Fruit fly (Drosophila melanogaster) whole organism, pupa: ENCODE results near the gene CG9747.

Source experiments
- CG10348 ChIP-seq: fragments of 200-800 bp; sonication (Bioruptor generic); IDR thresholded peaks from 2 replicates; pipeline ENCODE4 v1.3.6; 2022; ENCODE audit warnings: missing biosample characterization, missing genetic modification characterization
- CG12605 ChIP-seq: fragments of 200-800 bp; sonication (Bioruptor generic); IDR thresholded peaks from 2 replicates; pipeline ENCODE4 v1.3.6; 2022; ENCODE audit warnings: missing biosample characterization, missing genetic modification characterization
- CG13204 ChIP-seq: fragments of 200-800 bp; sonication (Bioruptor generic); optimal IDR thresholded peaks from 2 replicates; lab custom pipeline; 2018; ENCODE audit warnings: missing biosample characterization, mild to moderate bottlenecking, missing genetic modification characterization, moderate library complexity
- CG14655 ChIP-seq: fragments of 200-800 bp; sonication (Bioruptor generic); optimal IDR thresholded peaks from 3 replicates; lab custom pipeline; 2017; ENCODE audit warnings: mild to moderate bottlenecking, missing biosample characterization, missing genetic modification reagents, missing genetic modification characterization
- CG15710 ChIP-seq: fragments of 200-800 bp; sonication (Bioruptor generic); optimal IDR thresholded peaks from 2 replicates; lab custom pipeline; 2018; ENCODE audit warnings: missing biosample characterization, mild to moderate bottlenecking, missing genetic modification characterization, moderate library complexity
- CG17806 ChIP-seq: fragments of 200-800 bp; sonication (Bioruptor generic); optimal IDR thresholded peaks from 2 replicates; lab custom pipeline; 2018; ENCODE audit warnings: missing biosample characterization, mild to moderate bottlenecking, missing genetic modification characterization, moderate library complexity
- CG32121 ChIP-seq: fragments of 200-800 bp; sonication (Bioruptor generic); IDR thresholded peaks from 2 replicates; pipeline ENCODE4 v1.3.6; 2022; ENCODE audit warnings: missing biosample characterization, missing genetic modification characterization
- CG34367 ChIP-seq: fragments of 200-800 bp; sonication (Bioruptor generic); optimal IDR thresholded peaks from 2 replicates; lab custom pipeline; 2018; ENCODE audit warnings: missing biosample characterization, mild to moderate bottlenecking, missing genetic modification characterization
- CG4496 ChIP-seq: fragments of 200-800 bp; sonication (Bioruptor generic); IDR thresholded peaks from 3 replicates; pipeline ENCODE4 v1.3.6; 2022; ENCODE audit warnings: missing biosample characterization, missing genetic modification characterization
- CG8159 ChIP-seq: fragments of 200-800 bp; sonication (Bioruptor generic); optimal IDR thresholded peaks from 3 replicates; lab custom pipeline; 2018; ENCODE audit warnings: missing biosample characterization, mild to moderate bottlenecking, missing genetic modification characterization, moderate library complexity
- CG8301 ChIP-seq: fragments of 200-800 bp; sonication (Bioruptor generic); optimal IDR thresholded peaks from 2 replicates; lab custom pipeline; 2018; ENCODE audit warnings: missing biosample characterization, mild to moderate bottlenecking, missing genetic modification characterization
- CG9948 ChIP-seq: fragments of 200-800 bp; sonication (Bioruptor generic); optimal IDR thresholded peaks from 2 replicates; lab custom pipeline; 2018; ENCODE audit warnings: missing biosample characterization, mild to moderate bottlenecking, missing genetic modification characterization, moderate library complexity
- D1 ChIP-seq: fragments of 200-800 bp; sonication (Bioruptor generic); optimal IDR thresholded peaks from 2 replicates; lab custom pipeline; 2018; ENCODE audit warnings: missing biosample characterization, mild to moderate bottlenecking, missing genetic modification characterization, moderate library complexity
- EcR ChIP-seq: fragments of 200-800 bp; sonication (Bioruptor generic); optimal IDR thresholded peaks from 3 replicates; lab custom pipeline; 2019; ENCODE audit warnings: missing biosample characterization, missing genetic modification characterization, mild to moderate bottlenecking, moderate library complexity, missing genetic modification reagents
- Ets98B ChIP-seq: fragments of 200-800 bp; sonication (Bioruptor generic); IDR thresholded peaks from 2 replicates; pipeline ENCODE4 v1.3.6; 2022; ENCODE audit warnings: missing biosample characterization, missing genetic modification characterization
- Pif1A ChIP-seq: fragments of 200-800 bp; sonication (Bioruptor generic); optimal IDR thresholded peaks from 3 replicates; lab custom pipeline; 2016; ENCODE audit warnings: missing biosample characterization, missing genetic modification characterization
- Pif1B ChIP-seq: fragments of 200-800 bp; sonication (Bioruptor generic); optimal IDR thresholded peaks from 3 replicates; lab custom pipeline; 2016; ENCODE audit warnings: missing biosample characterization, missing genetic modification characterization
- Snoo ChIP-seq: fragments of 200-800 bp; sonication (Bioruptor generic); optimal IDR thresholded peaks from 3 replicates; lab custom pipeline; 2017; ENCODE audit warnings: missing biosample characterization, mild to moderate bottlenecking, missing genetic modification characterization, inconsistent platforms
- fd96Ca ChIP-seq: fragments of 200-800 bp; sonication (Bioruptor generic); IDR thresholded peaks from 3 replicates; pipeline ENCODE4 v1.3.6; 2022; ENCODE audit warnings: missing biosample characterization, missing genetic modification characterization
- gl ChIP-seq: fragments of 200-800 bp; sonication (Bioruptor generic); optimal IDR thresholded peaks from 2 replicates; lab custom pipeline; 2018; ENCODE audit warnings: missing biosample characterization, mild to moderate bottlenecking, missing genetic modification characterization
- rn ChIP-seq: fragments of 200-800 bp; sonication (Bioruptor generic); IDR thresholded peaks from 2 replicates; pipeline ENCODE4 v1.3.6; 2022; ENCODE audit warnings: missing biosample characterization, missing genetic modification characterization

The CG9747 gene

dm6 chr3R:30176314-30176713, 14.7 kb downstream of the CG9747 start:
- no peak for TF ChIP-seq CG17806
- no peak for TF ChIP-seq CG32121 (GFP tag; lab: Robert Waterston, UW)
- TF ChIP-seq EcR (GFP tag; lab: Kevin White, UChicago): no peak
- TF ChIP-seq CG15710: no peak
- no peak for TF ChIP-seq Snoo
- no peak for TF ChIP-seq Ets98B
- TF ChIP-seq rn (GFP tag; lab: Robert Waterston, UW): no peak
- no peak for TF ChIP-seq gl (tag; lab: Kevin White, UChicago)
- TF ChIP-seq CG8159: no peak
- TF ChIP-seq CG12605 (GFP tag; lab: Robert Waterston, UW): no peak
- no peak for TF ChIP-seq CG4496 (GFP tag; lab: Robert Waterston, UW)
- no peak for TF ChIP-seq CG8301
- TF ChIP-seq CG9948 (tag; lab: Kevin White, UChicago): no peak
- no peak for TF ChIP-seq CG14655 (GFP tag; lab: Kevin White, UChicago)

DNA sequence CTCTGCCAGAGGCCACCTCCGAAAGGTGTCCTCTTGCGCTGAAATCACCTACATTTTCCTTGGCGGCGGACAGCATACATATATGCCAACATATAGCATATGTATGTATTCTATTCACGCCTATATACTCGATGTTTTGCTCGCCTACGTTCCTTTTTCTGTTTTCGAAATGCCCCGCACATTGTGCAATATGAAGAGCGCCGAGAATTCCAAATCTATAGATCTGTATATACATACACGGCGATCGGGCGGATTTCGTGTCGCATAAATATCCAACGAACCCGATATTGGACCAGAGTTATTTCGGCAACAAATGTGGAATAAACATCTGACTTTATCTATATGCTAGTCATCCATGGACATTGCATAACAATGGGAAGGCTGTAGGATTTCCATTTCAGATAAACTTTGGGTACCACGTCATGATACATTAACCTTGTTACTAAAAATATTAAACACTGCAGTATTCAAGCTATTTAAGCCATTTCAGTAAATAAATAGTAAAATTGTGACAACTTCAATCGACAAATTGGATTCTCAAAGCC, 15.9 kb downstream of the CG9747 start:
- TF ChIP-seq CG10348 (GFP tag; lab: Robert Waterston, UW) (no peak), CG14655 (GFP tag; lab: Kevin White, UChicago) (no peak), CG12605 (GFP tag; lab: Robert Waterston, UW) (no peak), Pif1A (GFP tag; lab: Kevin White, UChicago) (no peak)

dm6 chr3R:30174160-30175002, 16.7 kb downstream of the CG9747 start, which contains the start of gene Mlc2:
TSS of gene Mlc2 (minus strand) at chr3R:30174551.
- TF ChIP-seq EcR (GFP tag; lab: Kevin White, UChicago) (no peak), CG4496 (GFP tag; lab: Robert Waterston, UW) (no peak), CG13204 (GFP tag; lab: Kevin White, UChicago) (no peak), Ets98B (no peak), CG17806 (no peak), Pif1B (GFP tag; lab: Kevin White, UChicago) (no peak), CG8159 (no peak), CG12605 (GFP tag; lab: Robert Waterston, UW) (no peak), CG32121 (GFP tag; lab: Robert Waterston, UW) (no peak), Snoo (no peak), CG34367 (tag; lab: Kevin White, UChicago) (no peak)
- TF ChIP-seq, all 21 proteins: peak for 0

- TF ChIP-seq CG34367 (tag; lab: Kevin White, UChicago) (peak; percentile 67), CG10348 (GFP tag; lab: Robert Waterston, UW) (peak; percentile 59), CG8159 (peak; percentile 72), Pif1A (GFP tag; lab: Kevin White, UChicago) (peak; percentile 86), CG12605 (GFP tag; lab: Robert Waterston, UW) (peak; percentile 90), Pif1B (GFP tag; lab: Kevin White, UChicago) (peak; percentile 87), rn (GFP tag; lab: Robert Waterston, UW) (peak; percentile 91), Snoo (peak; percentile 81), CG15710 (peak; percentile 70), gl (tag; lab: Kevin White, UChicago) (peak; percentile 21), CG14655 (GFP tag; lab: Kevin White, UChicago) (peak; percentile 86), D1 (peak; percentile 13), fd96Ca (GFP tag; lab: Robert Waterston, UW) (peak; percentile 92), CG9948 (tag; lab: Kevin White, UChicago) (peak; percentile 72), EcR (GFP tag; lab: Kevin White, UChicago) (peak; percentile 27), Ets98B (peak; percentile 95), CG4496 (GFP tag; lab: Robert Waterston, UW) (peak; percentile 96), CG13204 (GFP tag; lab: Kevin White, UChicago) (no peak), CG17806 (peak; percentile 73), CG32121 (GFP tag; lab: Robert Waterston, UW) (peak; percentile 93), CG8301 (peak; percentile 80)
- TF ChIP-seq, all 21 proteins: peak for 20
These were observed 20.1 kb downstream of the CG9747 start, which contains the start of gene Rsod for dm6 chr3R:30170671-30171667. TSS of gene Rsod (minus strand) at chr3R:30171207.

dm6 chr3R:30166159-30166784, 24.8 kb downstream of the CG9747 start, which contains the start of gene VhaAC45RP:
TSS of gene VhaAC45RP (minus strand) at chr3R:30166419.
- TF ChIP-seq CG14655 (GFP tag; lab: Kevin White, UChicago) (no peak), EcR (GFP tag; lab: Kevin White, UChicago) (no peak), CG34367 (tag; lab: Kevin White, UChicago) (no peak), CG15710 (no peak), D1 (no peak), CG17806 (no peak), Pif1A (GFP tag; lab: Kevin White, UChicago) (no peak), CG10348 (GFP tag; lab: Robert Waterston, UW) (no peak)
- TF ChIP-seq, all 21 proteins: peak for 0
